Worm (Caenorhabditis elegans) whole organism, young adult: Measurements from ENCODE around the gene clec-88.

Experiments used
- B0035.1 ChIP-seq: sonication (generic microtip); optimal IDR thresholded peaks from 2 replicates; lab custom pipeline; 2016; ENCODE audit warnings: missing genetic modification characterization, mild to moderate bottlenecking, missing compliant biosample characterization, missing genotype, missing genetic modification reagents
- B0336.3 ChIP-seq: fragments of 200-800 bp; sonication (Bioruptor generic); IDR thresholded peaks from 2 replicates; pipeline ENCODE4 v1.3.6; 2022; ENCODE audit warnings: missing genetic modification characterization, missing compliant biosample characterization
- D2030.7 ChIP-seq: fragments of 200-800 bp; sonication (Bioruptor generic); IDR thresholded peaks from 2 replicates; pipeline ENCODE4 v1.3.6; 2022; ENCODE audit warnings: missing genetic modification reagents, missing genetic modification characterization, missing compliant biosample characterization
- F23B12.7 ChIP-seq: sonication (generic microtip); optimal IDR thresholded peaks from 2 replicates; lab custom pipeline; 2017; ENCODE audit warnings: missing genetic modification characterization, mild to moderate bottlenecking, missing compliant biosample characterization, antibody characterized with exemption, moderate library complexity; ENCODE audit not compliant: insufficient read depth
- F37B4.10 ChIP-seq: fragments of 200-800 bp; sonication (Bioruptor generic); IDR thresholded peaks from 2 replicates; pipeline ENCODE4 v1.3.6; 2022; ENCODE audit warnings: missing genetic modification characterization, missing compliant biosample characterization
- F49E8.2 ChIP-seq: sonication (generic microtip); optimal IDR thresholded peaks from 3 replicates; lab custom pipeline; 2017; ENCODE audit warnings: missing genetic modification characterization, mild to moderate bottlenecking, missing compliant biosample characterization, antibody characterized with exemption, moderate library complexity; ENCODE audit not compliant: insufficient read depth
- Y53F4B.3 ChIP-seq: fragments of 200-800 bp; sonication (Bioruptor generic); IDR thresholded peaks from 2 replicates; pipeline ENCODE4 v1.3.6; 2022; ENCODE audit warnings: missing genetic modification reagents, missing genetic modification characterization, missing compliant biosample characterization
- Y56A3A.18 ChIP-seq: fragments of 200-800 bp; sonication (Bioruptor generic); IDR thresholded peaks from 2 replicates; pipeline ENCODE4 v1.3.6; 2022; ENCODE audit warnings: missing genetic modification reagents, missing genetic modification characterization, missing compliant biosample characterization
- Y67H2A.10 ChIP-seq: fragments of 200-800 bp; sonication (Bioruptor generic); conservative IDR thresholded peaks from 2 replicates; pipeline ENCODE4 v1.3.6; 2022; ENCODE audit warnings: missing genetic modification reagents, missing genetic modification characterization, missing compliant biosample characterization
- ZK185.1 ChIP-seq: sonication (generic microtip); optimal IDR thresholded peaks from 2 replicates; lab custom pipeline; 2016; ENCODE audit warnings: mild to moderate bottlenecking, missing genetic modification characterization, missing compliant biosample characterization; ENCODE audit not compliant: poor library complexity, severe bottlenecking
- akir-1 ChIP-seq: fragments of 200-800 bp; sonication (Bioruptor generic); optimal IDR thresholded peaks from 2 replicates; lab custom pipeline; 2018; ENCODE audit warnings: mild to moderate bottlenecking, missing genetic modification characterization, moderate library complexity, missing compliant biosample characterization
- ama-1 ChIP-seq, 3 experiments: fragments of 150-350 bp in 1 of 3; sonication (generic microtip) in 2 of 3; optimal IDR thresholded peaks; 2 replicates each; lab custom pipeline; 2014 to 2018; ENCODE audit warnings: missing biosample characterization in 2 of 3, missing genetic modification characterization in 2 of 3, missing genetic modification reagents in 2 of 3
- aptf-2 ChIP-seq: fragments of 200-800 bp; sonication (Bioruptor generic); conservative IDR thresholded peaks from 2 replicates; pipeline ENCODE4 v1.3.6; 2022; ENCODE audit warnings: missing genetic modification reagents, missing genetic modification characterization, missing compliant biosample characterization
- atf-7 ChIP-seq: sonication (generic microtip); optimal IDR thresholded peaks from 2 replicates; lab custom pipeline; 2017; ENCODE audit warnings: mild to moderate bottlenecking, missing genetic modification characterization, missing compliant biosample characterization
- attf-5 ChIP-seq: fragments of 200-800 bp; sonication (Bioruptor generic); optimal IDR thresholded peaks from 2 replicates; lab custom pipeline; 2018; ENCODE audit warnings: mild to moderate bottlenecking, missing genetic modification characterization, missing compliant biosample characterization
- attf-6 ChIP-seq: fragments of 200-800 bp; sonication (Bioruptor generic); IDR thresholded peaks from 2 replicates; pipeline ENCODE4 v1.3.6; 2022; ENCODE audit warnings: missing genetic modification reagents, missing genetic modification characterization, missing compliant biosample characterization
- ceh-27 ChIP-seq: fragments of 200-800 bp; sonication (Bioruptor generic); optimal IDR thresholded peaks from 2 replicates; lab custom pipeline; 2018; ENCODE audit warnings: mild to moderate bottlenecking, missing genetic modification characterization, moderate library complexity, missing compliant biosample characterization
- dox-1 ChIP-seq: fragments of 200-800 bp; sonication (Bioruptor generic); IDR thresholded peaks from 2 replicates; pipeline ENCODE4 v1.3.6; 2022; ENCODE audit warnings: missing genetic modification reagents, missing genetic modification characterization, missing compliant biosample characterization
- dpff-1 ChIP-seq: sonication (generic microtip); optimal IDR thresholded peaks from 2 replicates; lab custom pipeline; 2017; ENCODE audit warnings: mild to moderate bottlenecking, missing genetic modification characterization, missing compliant biosample characterization
- dpl-1 ChIP-seq: fragments of 150-350 bp; optimal IDR thresholded peaks from 2 replicates; lab custom pipeline; 2014; ENCODE audit warnings: missing biosample characterization, missing genetic modification reagents, missing genetic modification characterization
- ekl-4 ChIP-seq: fragments of 200-800 bp; sonication (Bioruptor generic); IDR thresholded peaks from 2 replicates; pipeline ENCODE4 v1.3.6; 2022; ENCODE audit warnings: missing genetic modification reagents, missing genetic modification characterization, missing compliant biosample characterization
- hmg-1.2 ChIP-seq: fragments of 200-800 bp; sonication (Bioruptor generic); IDR thresholded peaks from 2 replicates; pipeline ENCODE4 v1.3.6; 2022; ENCODE audit warnings: missing genetic modification reagents, missing genetic modification characterization, missing compliant biosample characterization
- hrde-1 ChIP-seq: sonication (generic microtip); optimal IDR thresholded peaks from 2 replicates; lab custom pipeline; 2016; ENCODE audit warnings: missing genetic modification characterization, mild to moderate bottlenecking, missing compliant biosample characterization, moderate library complexity, missing genotype, missing genetic modification reagents, borderline replicate concordance
- hsf-1 ChIP-seq: fragments of 200-800 bp; sonication (Bioruptor generic); IDR thresholded peaks from 2 replicates; pipeline ENCODE4 v1.3.6; 2022; ENCODE audit warnings: missing genetic modification reagents, missing genetic modification characterization, missing compliant biosample characterization
- let-526 ChIP-seq: fragments of 200-800 bp; sonication (Bioruptor generic); IDR thresholded peaks from 2 replicates; pipeline ENCODE4 v1.3.6; 2022; ENCODE audit warnings: missing genetic modification reagents, missing genetic modification characterization, missing compliant biosample characterization
- let-607 ChIP-seq, 2 experiments: fragments of 200-800 bp in 1 of 2; sonication (Bioruptor generic) in 1 of 2; sonication (generic microtip) in 1 of 2; optimal IDR thresholded peaks; 2 replicates each; lab custom pipeline; 2016 to 2018; ENCODE audit warnings: mild to moderate bottlenecking in 2 of 2, missing compliant biosample characterization in 2 of 2, missing genetic modification characterization in 2 of 2, moderate library complexity in 2 of 2, missing genotype in 1 of 2
- lin-35 ChIP-seq, 3 experiments: fragments of 150-350 bp in 2 of 3; sonication (generic microtip) in 1 of 3; optimal IDR thresholded peaks; 2 replicates each; lab custom pipeline; 2014 to 2018; ENCODE audit warnings: missing biosample characterization in 3 of 3, missing genetic modification characterization in 3 of 3, missing genetic modification reagents in 3 of 3
- lin-40 ChIP-seq: sonication (generic microtip); optimal IDR thresholded peaks from 2 replicates; lab custom pipeline; 2016; ENCODE audit warnings: missing genetic modification characterization, mild to moderate bottlenecking, missing compliant biosample characterization, missing genotype, missing genetic modification reagents
- lin-54 ChIP-seq: fragments of 200-800 bp; sonication (Bioruptor generic); optimal IDR thresholded peaks from 2 replicates; lab custom pipeline; 2018; ENCODE audit warnings: mild to moderate bottlenecking, missing genetic modification characterization, missing compliant biosample characterization
- lsl-1 ChIP-seq: fragments of 200-800 bp; sonication (Bioruptor generic); optimal IDR thresholded peaks from 2 replicates; lab custom pipeline; 2018; ENCODE audit warnings: mild to moderate bottlenecking, missing genetic modification characterization, moderate library complexity, missing compliant biosample characterization
- madf-3 ChIP-seq: fragments of 200-800 bp; sonication (Bioruptor generic); IDR thresholded peaks from 2 replicates; pipeline ENCODE4 v1.3.6; 2022; ENCODE audit warnings: missing genetic modification reagents, missing genetic modification characterization, missing compliant biosample characterization
- madf-6 ChIP-seq: fragments of 200-800 bp; sonication (Bioruptor generic); IDR thresholded peaks from 2 replicates; pipeline ENCODE4 v1.3.6; 2022; ENCODE audit warnings: missing genetic modification reagents, missing genetic modification characterization, missing compliant biosample characterization
- mcd-1 ChIP-seq: fragments of 200-800 bp; sonication (Bioruptor generic); IDR thresholded peaks from 2 replicates; pipeline ENCODE4 v1.3.6; 2022; ENCODE audit warnings: missing genetic modification reagents, missing genetic modification characterization, missing compliant biosample characterization
- mel-28 ChIP-seq: sonication (generic microtip); optimal IDR thresholded peaks from 2 replicates; lab custom pipeline; 2016; ENCODE audit warnings: borderline replicate concordance, mild to moderate bottlenecking, missing genetic modification characterization, missing compliant biosample characterization
- nfyb-1 ChIP-seq: fragments of 200-800 bp; sonication (Bioruptor generic); IDR thresholded peaks from 2 replicates; pipeline ENCODE4 v1.3.6; 2022; ENCODE audit warnings: missing genetic modification reagents, missing genetic modification characterization, missing compliant biosample characterization
- nhr-80 ChIP-seq: sonication (generic microtip); optimal IDR thresholded peaks from 2 replicates; lab custom pipeline; 2016; ENCODE audit warnings: missing genetic modification characterization, missing compliant biosample characterization
- rcor-1 ChIP-seq: fragments of 200-800 bp; sonication (Bioruptor generic); IDR thresholded peaks from 2 replicates; pipeline ENCODE4 v1.3.6; 2022; ENCODE audit warnings: missing genetic modification reagents, missing genetic modification characterization, missing compliant biosample characterization
- rpc-1 ChIP-seq, 2 experiments: fragments of 150-350 bp in 1 of 2; sonication (generic microtip) in 1 of 2; optimal IDR thresholded peaks; 2 replicates each; lab custom pipeline; 2014 to 2018; ENCODE audit warnings: missing biosample characterization in 1 of 2, missing genetic modification characterization in 1 of 2, missing genetic modification reagents in 1 of 2, missing genotype in 1 of 2
- snpc-1.1 ChIP-seq: sonication (generic microtip); optimal IDR thresholded peaks from 2 replicates; lab custom pipeline; 2017; ENCODE audit warnings: missing genetic modification characterization, mild to moderate bottlenecking, missing compliant biosample characterization, antibody characterized with exemption, moderate library complexity, missing genotype, missing genetic modification reagents; ENCODE audit not compliant: insufficient read depth
- snpc-4 ChIP-seq, 5 experiments: fragments of 150-350 bp in 1 of 5; sonication (generic microtip) in 4 of 5; optimal IDR thresholded peaks; 2 replicates each; lab custom pipeline; 2014 to 2018; ENCODE audit warnings: missing genetic modification characterization in 5 of 5, missing biosample characterization in 3 of 5, antibody characterized with exemption in 2 of 5, mild to moderate bottlenecking in 2 of 5, missing compliant biosample characterization in 2 of 5, missing genotype in 2 of 5, moderate library complexity in 2 of 5, missing genetic modification reagents in 1 of 5
- tbp1 ChIP-seq: fragments of 200-800 bp; sonication (Bioruptor generic); optimal IDR thresholded peaks from 2 replicates; lab custom pipeline; 2018; ENCODE audit warnings: mild to moderate bottlenecking, missing genetic modification characterization, missing compliant biosample characterization
- tlf-1 ChIP-seq: fragments of 200-800 bp; sonication (Bioruptor generic); optimal IDR thresholded peaks from 2 replicates; lab custom pipeline; 2018; ENCODE audit warnings: mild to moderate bottlenecking, missing genetic modification characterization, missing compliant biosample characterization
- ztf-18 ChIP-seq: sonication (generic microtip); optimal IDR thresholded peaks from 2 replicates; lab custom pipeline; 2016; ENCODE audit warnings: missing genotype, mild to moderate bottlenecking, missing genetic modification characterization, missing compliant biosample characterization
- ztf-6 ChIP-seq: fragments of 200-800 bp; sonication (Bioruptor generic); IDR thresholded peaks from 2 replicates; pipeline ENCODE4 v1.3.6; 2022; ENCODE audit warnings: missing genetic modification reagents, missing genetic modification characterization, missing compliant biosample characterization

clec-88 gene

ce11 chrII:6360822-6361221 is 4.7 kb upstream of the clec-88 start, which contains the start of gene K10B2.4:
K10B2.4 (minus strand) TSS chrII:6360959.
- TF ChIP-seq B0336.3 (GFP tag; lab: Robert Waterston, UW) (peak; percentile 36; the same call in 1 of the 2 replicates), rpc-1 (optimal IDR thresholded peaks at IDR 0.05; lab: Kevin White, UChicago) (no peak), rpc-1 (tag; optimal IDR thresholded peaks at IDR 0.05; lab: Kevin White, UChicago) (no peak), nfyb-1 (GFP tag; lab: Robert Waterston, UW) (peak; percentile 57; the same call in 1 of the 2 replicates), lin-54 (GFP tag; lab: Kevin White, UChicago) (peak; percentile 62), hsf-1 (0 out of 2 replicates have a peak, but pooled peaks have one; percentile 35), atf-7 (tag; lab: Kevin White, UChicago) (peak; percentile 24), let-607 (tag; optimal IDR thresholded peaks at IDR 0.05; lab: Kevin White, UChicago) (peak in 1 of 2 experiments; percentile 5), Y67H2A.10 (GFP tag; lab: Robert Waterston, UW) (0 out of 2 replicates have a peak, but pooled peaks have one; percentile 21), lin-35 (GFP tag; optimal IDR thresholded peaks at IDR 0.05; lab: Kevin White, UChicago) (peak in 1 of 3 experiments; percentile 47), D2030.7 (peak; percentile 41; the same call in 1 of the 2 replicates), Y56A3A.18 (GFP tag; lab: Robert Waterston, UW) (no peak), akir-1 (GFP tag; lab: Kevin White, UChicago) (peak; percentile 12), ekl-4 (GFP tag; lab: Robert Waterston, UW) (peak; percentile 73), let-526 (GFP tag; lab: Robert Waterston, UW) (peak; percentile 22; the same call in 1 of the 2 replicates), F49E8.2 (tag; lab: Kevin White, UChicago) (peak; percentile 43), mel-28 (tag; lab: Kevin White, UChicago) (no peak), tlf-1 (GFP tag; lab: Kevin White, UChicago) (peak; percentile 43), hmg-1.2 (GFP tag; lab: Robert Waterston, UW) (0 out of 2 replicates have a peak, but pooled peaks have one; percentile 27), snpc-4 (GFP tag; optimal IDR thresholded peaks at IDR 0.05; lab: Kevin White, UChicago) (peak; percentile 0), snpc-4 (tag; optimal IDR thresholded peaks at IDR 0.05; lab: Kevin White, UChicago) (peak; percentile 22 to 42 (median 36)), F37B4.10 (GFP tag; lab: Robert Waterston, UW) (no peak), nhr-80 (tag; lab: Kevin White, UChicago) (peak; percentile 61), mcd-1 (GFP tag; lab: Robert Waterston, UW) (peak; percentile 59; the same call in 1 of the 2 replicates), ama-1 (optimal IDR thresholded peaks at IDR 0.05; lab: Kevin White, UChicago) (no peak), ama-1 (GFP tag; optimal IDR thresholded peaks at IDR 0.05; lab: Kevin White, UChicago) (peak in 1 of 2 experiments; percentile 38), madf-3 (peak; percentile 74; the same call in 1 of the 2 replicates), lsl-1 (peak; percentile 7), Y53F4B.3 (no peak), hrde-1 (tag; lab: Kevin White, UChicago) (peak; percentile 53), dpl-1 (GFP tag; lab: Kevin White, UChicago) (peak; percentile 46), madf-6 (peak; percentile 50), attf-5 (GFP tag; lab: Kevin White, UChicago) (peak; percentile 72), B0035.1 (tag; lab: Kevin White, UChicago) (peak; percentile 56), dox-1 (GFP tag; lab: Robert Waterston, UW) (peak; percentile 64), ZK185.1 (tag; lab: Kevin White, UChicago) (peak; percentile 58), ceh-27 (GFP tag; lab: Kevin White, UChicago) (peak; percentile 32), tbp1 (peak; percentile 11), snpc-1.1 (tag; lab: Kevin White, UChicago) (no peak), ztf-6 (GFP tag; lab: Robert Waterston, UW) (no peak), attf-6 (no peak), dpff-1 (tag; lab: Kevin White, UChicago) (no peak), F23B12.7 (tag; lab: Kevin White, UChicago) (peak; percentile 80), aptf-2 (GFP tag; lab: Robert Waterston, UW) (no peak), lin-40 (tag; lab: Kevin White, UChicago) (peak; percentile 47), rcor-1 (GFP tag; lab: Robert Waterston, UW) (peak; percentile 43; the same call in 1 of the 2 replicates), ztf-18 (tag; lab: Kevin White, UChicago) (peak; percentile 92)
